Worm (Caenorhabditis elegans): ENCODE measurements around the gene F41F3.1.

F41F3.1 gene

ce11 chrV:4617260-4617659 is 37.1 kb upstream of the F41F3.1 start, which contains the start of gene sumv-2:
Gene sumv-2, plus strand, starts transcription at chrV:4617560.
- TF ChIP-seq nhr-85 (tag) (peak; percentile 5), aly-2 (tag; optimal IDR thresholded peaks at IDR 0.05) (no peak)

DNA sequence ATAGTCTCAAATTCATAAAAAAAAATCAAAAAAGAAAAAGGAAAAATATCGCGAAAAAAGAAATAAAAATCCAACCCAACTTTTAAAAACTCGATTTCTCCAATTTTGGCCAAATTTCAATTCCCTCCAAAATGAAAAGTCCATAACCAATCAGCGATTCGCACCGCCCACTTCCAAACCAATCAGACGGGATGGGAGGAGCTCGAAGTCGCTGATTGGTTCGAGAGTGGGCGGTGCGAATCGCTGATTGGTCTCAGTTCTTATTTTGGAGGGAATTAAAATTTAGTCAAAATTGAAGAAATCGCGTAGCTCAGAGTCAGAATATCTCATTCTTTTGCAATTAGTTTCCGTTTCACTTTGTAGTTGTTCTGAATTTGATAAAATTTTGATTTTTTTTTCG is 30.8 kb upstream of the F41F3.1 start:
- TF ChIP-seq nhr-71 (tag; optimal IDR thresholded peaks at IDR 0.05) = no peak
- no peak for TF ChIP-seq zag-1 (tag; optimal IDR thresholded peaks at IDR 0.05)
- TF ChIP-seq ama-1 (optimal IDR thresholded peaks at IDR 0.05) = no peak
- TF ChIP-seq efl-1 (optimal IDR thresholded peaks at IDR 0.05) = no peak
- peak; percentile 14 to 24 for TF ChIP-seq efl-1 (GFP tag; optimal IDR thresholded peaks at IDR 0.05 in 1 of 2)
- no peak for TF ChIP-seq aly-2 (tag; optimal IDR thresholded peaks at IDR 0.05)
- TF ChIP-seq lin-15B (tag; optimal IDR thresholded peaks at IDR 0.05) = no peak
- TF ChIP-seq elt-3 (tag; optimal IDR thresholded peaks at IDR 0.05) = no peak
- no peak for TF ChIP-seq ceh-88 (GFP tag; IDR thresholded peaks at IDR 0.05)

DNA sequence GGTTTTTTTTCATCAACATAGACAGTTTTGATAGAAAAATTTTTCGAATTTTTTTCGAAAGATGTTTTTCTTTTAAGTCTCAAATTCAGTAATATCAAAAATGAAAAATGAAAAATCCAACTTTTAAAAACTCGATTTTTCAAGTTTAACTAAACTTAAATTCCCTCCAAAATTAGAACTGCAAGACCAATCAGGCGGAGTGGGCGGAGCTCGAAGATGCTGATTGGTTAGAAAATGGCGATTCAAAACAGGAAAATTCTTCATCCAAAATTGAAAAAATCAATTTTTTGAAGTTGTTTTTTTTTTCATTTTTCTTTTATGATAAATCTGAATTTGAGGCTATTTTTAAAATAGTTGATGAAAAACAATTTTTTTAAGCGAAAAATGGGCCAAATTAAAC is 29.6 kb upstream of the F41F3.1 start:
- no peak for TF ChIP-seq jun-1 (tag; optimal IDR thresholded peaks at IDR 0.05)
- peak in 1 of 2 experiments; percentile 15 for TF ChIP-seq efl-1 (optimal IDR thresholded peaks at IDR 0.05)
- peak in 1 of 2 experiments; percentile 27 for TF ChIP-seq efl-1 (GFP tag; optimal IDR thresholded peaks at IDR 0.05 in 1 of 2)
- TF ChIP-seq efl-3 (GFP tag; optimal IDR thresholded peaks at IDR 0.05) = no peak
- TF ChIP-seq vab-15 (tag; optimal IDR thresholded peaks at IDR 0.05) = no peak
- no peak for TF ChIP-seq Y116A8C.19 (tag; optimal IDR thresholded peaks at IDR 0.05; ENCODE audit: borderline replicate concordance)
- peak in 1 of 3 experiments; percentile 18 for TF ChIP-seq dpl-1 (GFP tag; optimal IDR thresholded peaks at IDR 0.05)
- TF ChIP-seq sox-4 (tag; optimal IDR thresholded peaks at IDR 0.05) = no peak

- TF ChIP-seq fkh-10 (GFP tag; optimal IDR thresholded peaks at IDR 0.05) (peak; percentile 54), unc-130 (tag; optimal IDR thresholded peaks at IDR 0.05) (no peak), efl-1 (optimal IDR thresholded peaks at IDR 0.05) (no peak), efl-1 (GFP tag; optimal IDR thresholded peaks at IDR 0.05 in 1 of 2) (no peak), lin-14 (GFP tag; optimal IDR thresholded peaks at IDR 0.05) (no peak), fkh-8 (tag; optimal IDR thresholded peaks at IDR 0.05) (no peak)
These were observed 28.0 kb upstream of the F41F3.1 start for ce11 chrV:4626344-4626743.

- no peak for TF ChIP-seq nhr-237 (tag; optimal IDR thresholded peaks at IDR 0.05)
- no peak for TF ChIP-seq ceh-63 (GFP tag; optimal IDR thresholded peaks at IDR 0.05)
- peak; percentile 68 for TF ChIP-seq nhr-71 (tag; optimal IDR thresholded peaks at IDR 0.05)
- no peak for TF ChIP-seq ceh-8 (GFP tag; optimal IDR thresholded peaks at IDR 0.05)
- TF ChIP-seq unc-62 (GFP tag; optimal IDR thresholded peaks at IDR 0.05) = no peak
- no peak for TF ChIP-seq dsc-1 (tag; optimal IDR thresholded peaks at IDR 0.05)
- TF ChIP-seq fkh-4 (tag; optimal IDR thresholded peaks at IDR 0.05; ENCODE audit: borderline replicate concordance) = no peak
- TF ChIP-seq pax-3 (tag; optimal IDR thresholded peaks at IDR 0.05) = no peak
- TF ChIP-seq unc-30 (tag; optimal IDR thresholded peaks at IDR 0.05) = no peak
- peak; percentile 95 for TF ChIP-seq nhr-85 (tag)
- TF ChIP-seq mab-9 (GFP tag; IDR thresholded peaks at IDR 0.05) = no peak
- TF ChIP-seq nhr-28 (tag; optimal IDR thresholded peaks at IDR 0.05) = no peak
- TF ChIP-seq nhr-84 (tag; optimal IDR thresholded peaks at IDR 0.05) = no peak
- TF ChIP-seq pag-3 (tag; optimal IDR thresholded peaks at IDR 0.05; ENCODE audit: borderline replicate concordance, insufficient read depth) = no peak
- TF ChIP-seq nhr-47 (tag; optimal IDR thresholded peaks at IDR 0.05) = peak; percentile 31
- TF ChIP-seq sup-37 (GFP tag; optimal IDR thresholded peaks at IDR 0.05) = no peak
- peak; percentile 79 for TF ChIP-seq lin-14 (GFP tag; optimal IDR thresholded peaks at IDR 0.05)
- TF ChIP-seq lin-15B (tag; optimal IDR thresholded peaks at IDR 0.05) = no peak
- peak; percentile 54 for TF ChIP-seq snu-23 (GFP tag; optimal IDR thresholded peaks at IDR 0.05)
- TF ChIP-seq pqm-1 (tag; optimal IDR thresholded peaks at IDR 0.05) = no peak
- peak; percentile 90 for TF ChIP-seq blmp-1 (tag; optimal IDR thresholded peaks at IDR 0.05)
- TF ChIP-seq lsy-2 (tag; optimal IDR thresholded peaks at IDR 0.05) = peak in 1 of 2 experiments; percentile 29
- no peak for TF ChIP-seq Y116A8C.19 (tag; optimal IDR thresholded peaks at IDR 0.05; ENCODE audit: borderline replicate concordance)
- no peak for TF ChIP-seq C04F5.9 (tag; optimal IDR thresholded peaks at IDR 0.05)
- no peak for TF ChIP-seq hlh-17 (GFP tag; optimal IDR thresholded peaks at IDR 0.05; ENCODE audit: borderline replicate concordance)
- TF ChIP-seq efl-1 (optimal IDR thresholded peaks at IDR 0.05) = no peak
- TF ChIP-seq efl-1 (GFP tag; optimal IDR thresholded peaks at IDR 0.05 in 1 of 2) = no peak
- TF ChIP-seq aly-2 (tag; optimal IDR thresholded peaks at IDR 0.05) = no peak
- no peak for TF ChIP-seq ceh-90 (tag; optimal IDR thresholded peaks at IDR 0.05)
- TF ChIP-seq ceh-88 (GFP tag; IDR thresholded peaks at IDR 0.05) = no peak
- no peak for TF ChIP-seq nhr-19 (GFP tag; conservative IDR thresholded peaks at IDR 0.05)
- TF ChIP-seq egl-13 (tag; optimal IDR thresholded peaks at IDR 0.05) = no peak
- TF ChIP-seq nhr-20 (tag; optimal IDR thresholded peaks at IDR 0.05) = peak; percentile 67
These were observed 25.8 kb upstream of the F41F3.1 start, which contains the start of gene pmt-2 for ce11 chrV:4628517-4628930. Gene pmt-2, plus strand, starts transcription at chrV:4628580.

Measured in whole organism, L1 larva.